Fruit fly (Drosophila melanogaster): ENCODE measurements around the gene CG5388.
"Not testable (repeated sequence)": the region's sequence is repeated elsewhere in the genome, so short reads cannot be mapped to it uniquely, and the experiment has no call there.

dm6 chr3R:22298505-22298904 lies 41.6 kb downstream of the CG5388 start, which contains the start of gene CG7084:
- not testable (repeated sequence) for TF ChIP-seq psq, pan (optimal IDR thresholded peaks at IDR 0.05)
